Fruit fly (Drosophila melanogaster): ENCODE data around the gene CG17177.

- TF ChIP-seq CG8478 (optimal IDR thresholded peaks at IDR 0.05) (no peak), CTCF (optimal IDR thresholded peaks at IDR 0.05) (no peak)
Measured at dm6 chr3L:14701578-14701977, at the start of gene CG17177.

Data from S2 (cell line).